Worm (Caenorhabditis elegans) whole organism, dauer: ENCODE results near the gene acp-1.

Source experiments
- unc-62 ChIP-seq: sonication (generic microtip); optimal IDR thresholded peaks from 2 replicates; lab custom pipeline; 2017; ENCODE audit warnings: missing biosample characterization, missing genetic modification reagents, missing genetic modification characterization

acp-1 gene

ce11 chrX:3385362-3385761 is at the start of gene acp-1:
acp-1 (minus strand) TSS chrX:3385462.
- no peak for TF ChIP-seq unc-62 (GFP tag; lab: Kevin White, UChicago)

DNA sequence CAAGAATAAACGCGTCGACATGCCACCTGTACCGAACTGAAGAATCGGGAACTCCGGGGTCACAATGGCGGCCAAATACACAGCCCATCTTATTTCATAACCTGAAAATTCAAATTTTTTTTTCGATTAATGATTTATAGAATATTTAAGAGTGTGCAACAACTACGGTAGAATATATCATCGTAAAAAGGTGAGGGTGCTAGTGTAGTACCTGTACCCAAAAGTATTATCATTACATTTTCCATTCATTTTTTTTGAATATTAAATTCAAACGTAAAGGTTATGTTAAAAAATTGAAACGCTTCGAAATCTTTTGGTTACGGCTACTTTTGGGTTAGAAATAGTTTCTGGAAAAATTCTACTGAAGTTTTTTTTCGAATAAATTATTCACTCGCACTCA is 44.8 kb upstream of the acp-1 start, which contains the start of gene ZK813.4:
TSS of gene ZK813.4 (minus strand) at position 101 of the 400 bp plus-strand sequence.
- no peak for TF ChIP-seq unc-62 (GFP tag; lab: Kevin White, UChicago)

DNA sequence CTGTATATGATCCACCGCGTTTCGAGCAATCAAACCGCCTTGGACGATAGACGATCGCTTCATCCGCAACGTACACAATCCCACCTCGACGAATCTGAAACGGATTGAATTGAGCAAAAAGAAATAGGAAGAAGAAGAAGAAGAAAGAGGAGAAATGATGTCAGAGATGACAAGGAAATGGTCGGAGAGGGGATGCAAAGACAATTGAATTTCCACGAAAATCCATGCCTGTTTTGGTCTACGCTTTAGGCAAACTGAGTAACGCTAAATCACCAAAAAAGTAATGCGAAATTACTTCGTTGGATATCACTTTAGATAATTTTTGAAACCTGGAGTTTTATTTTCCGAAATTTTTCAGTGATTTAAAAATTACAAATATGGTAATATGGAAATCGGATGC is 43.9 kb upstream of the acp-1 start:
- no peak for TF ChIP-seq unc-62 (GFP tag; lab: Kevin White, UChicago)

DNA sequence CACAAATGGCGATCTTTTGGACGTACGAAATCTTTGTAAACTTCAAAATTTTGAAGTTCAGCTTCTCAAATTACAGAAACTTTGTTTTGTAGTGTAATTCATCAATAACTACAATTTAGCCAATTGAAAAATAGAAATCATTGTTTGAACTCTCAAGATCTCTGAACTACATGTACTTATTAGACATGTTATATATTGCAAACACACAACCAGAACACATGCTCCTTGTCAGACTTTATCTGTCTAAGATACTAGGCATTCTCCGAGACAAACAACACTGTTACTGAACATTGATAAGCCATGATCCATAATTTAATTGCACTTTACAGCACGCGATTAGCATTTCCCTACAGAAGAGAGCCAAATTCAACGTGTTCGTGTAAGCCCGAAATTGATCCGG is 39.3 kb upstream of the acp-1 start, which contains the start of gene ZK813.6:
TSS of gene ZK813.6 (plus strand) at position 301 of the 400 bp plus-strand sequence.
- TF ChIP-seq unc-62 (GFP tag; lab: Kevin White, UChicago) = no peak

DNA sequence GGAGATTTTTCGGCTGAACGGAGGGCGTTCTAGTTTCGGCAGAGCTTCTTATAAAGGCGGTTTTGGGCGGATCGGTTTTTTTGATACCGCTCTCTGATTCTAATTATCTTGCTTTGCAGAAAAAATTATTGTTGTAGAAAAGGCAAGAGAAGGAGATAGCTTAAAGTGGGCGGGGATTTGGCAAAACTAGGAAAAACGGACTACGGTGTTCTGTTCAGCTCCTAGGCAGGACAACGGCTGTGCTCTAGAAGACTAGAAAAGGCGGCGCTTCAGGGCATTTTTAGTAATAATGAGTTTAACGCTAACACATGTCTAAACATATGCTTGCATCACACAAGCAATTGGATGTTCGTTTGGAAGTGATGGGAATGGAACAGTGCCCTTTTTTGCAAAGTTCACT is 33.8 kb upstream of the acp-1 start, which contains the start of gene C04F6.7:
TSS of gene C04F6.7 (minus strand) at position 101 of the 400 bp plus-strand sequence.
- TF ChIP-seq unc-62 (GFP tag; lab: Kevin White, UChicago) = no peak

DNA sequence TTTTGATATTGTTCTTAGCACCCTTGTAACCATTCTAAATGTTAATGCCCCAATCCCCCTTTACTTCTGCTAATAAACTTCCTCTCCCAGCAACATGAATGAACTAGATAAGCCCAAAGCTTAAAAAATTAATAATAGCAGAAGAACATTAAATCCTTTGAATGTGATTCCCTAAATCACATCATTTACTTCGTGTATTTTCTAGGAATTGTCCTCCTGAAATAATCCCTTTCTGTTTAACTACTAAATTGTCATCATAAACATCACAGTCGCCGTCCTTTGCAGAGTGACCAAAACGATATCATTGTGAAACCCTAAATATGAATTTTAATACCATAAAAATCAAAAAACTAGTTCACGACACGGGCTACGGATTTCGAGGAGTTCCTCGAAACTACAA is 30.8 kb upstream of the acp-1 start:
- no peak for TF ChIP-seq unc-62 (GFP tag; lab: Kevin White, UChicago)

- TF ChIP-seq unc-62 (GFP tag; lab: Kevin White, UChicago) = no peak
These were observed 29.4 kb upstream of the acp-1 start, which contains the start of gene dhs-27 for ce11 chrX:3414660-3415144. dhs-27 (minus strand) TSS chrX:3414710.

- TF ChIP-seq unc-62 (GFP tag; lab: Kevin White, UChicago) = no peak
These were observed 26.3 kb upstream of the acp-1 start, which contains the start of gene unc-78 for ce11 chrX:3411565-3412022. unc-78 (minus strand) TSS chrX:3411615.

- no peak for TF ChIP-seq unc-62 (GFP tag; lab: Kevin White, UChicago)
These were observed 23.5 kb upstream of the acp-1 start for ce11 chrX:3408717-3409303.

DNA sequence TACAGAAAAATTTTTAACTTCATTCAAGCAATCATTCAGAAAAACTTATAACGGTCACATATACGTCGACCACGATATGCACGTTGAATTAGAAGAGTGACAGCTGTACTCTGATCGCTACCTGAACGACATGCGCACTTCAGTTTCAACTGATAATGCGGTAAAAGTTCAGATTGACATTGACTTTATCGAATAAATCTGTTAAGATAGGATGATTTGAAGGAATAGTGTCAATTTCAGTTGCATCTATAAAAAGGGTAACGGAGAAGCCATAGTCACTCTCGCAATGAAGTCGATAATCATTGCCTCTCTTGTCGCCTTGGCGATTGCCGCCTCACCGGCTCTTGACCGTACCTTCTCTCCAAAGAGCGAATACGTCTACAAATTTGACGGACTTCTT is 17.9 kb upstream of the acp-1 start, which contains the start of gene vit-5:
TSS of gene vit-5 (plus strand) at position 277 of the 400 bp plus-strand sequence.
- no peak for TF ChIP-seq unc-62 (GFP tag; lab: Kevin White, UChicago)

DNA sequence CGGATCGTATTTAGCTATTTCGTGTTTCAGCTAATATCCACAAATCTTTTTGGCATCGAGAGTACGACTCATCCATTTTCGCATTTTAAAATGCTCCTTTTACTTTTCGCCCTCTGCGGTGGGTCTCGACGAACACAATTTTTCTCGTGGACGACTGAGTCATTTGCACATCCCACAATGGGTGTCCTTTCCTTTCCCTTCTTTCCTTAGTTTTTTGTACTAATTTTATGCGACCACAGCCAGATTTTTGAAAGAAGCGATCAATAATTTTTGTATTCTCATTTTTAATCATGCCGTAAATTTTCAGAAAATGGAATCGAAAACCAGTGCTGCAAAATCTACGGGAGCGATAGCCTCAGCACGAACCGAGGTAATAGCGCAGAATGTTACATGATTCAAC is 16.4 kb upstream of the acp-1 start, which contains the start of gene C04F6.9:
TSS of gene C04F6.9 (plus strand) at position 301 of the 400 bp plus-strand sequence.
- TF ChIP-seq unc-62 (GFP tag; lab: Kevin White, UChicago) = no peak

- TF ChIP-seq unc-62 (GFP tag; lab: Kevin White, UChicago) = no peak
These were observed 15.1 kb upstream of the acp-1 start for ce11 chrX:3400387-3400786.

ce11 chrX:3399917-3400316 is 14.7 kb upstream of the acp-1 start, which contains the start of gene cht-1:
cht-1 (minus strand) TSS chrX:3400017.
- no peak for TF ChIP-seq unc-62 (GFP tag; lab: Kevin White, UChicago)

- no peak for TF ChIP-seq unc-62 (GFP tag; lab: Kevin White, UChicago)
These were observed 11.5 kb upstream of the acp-1 start for ce11 chrX:3396735-3397134.

DNA sequence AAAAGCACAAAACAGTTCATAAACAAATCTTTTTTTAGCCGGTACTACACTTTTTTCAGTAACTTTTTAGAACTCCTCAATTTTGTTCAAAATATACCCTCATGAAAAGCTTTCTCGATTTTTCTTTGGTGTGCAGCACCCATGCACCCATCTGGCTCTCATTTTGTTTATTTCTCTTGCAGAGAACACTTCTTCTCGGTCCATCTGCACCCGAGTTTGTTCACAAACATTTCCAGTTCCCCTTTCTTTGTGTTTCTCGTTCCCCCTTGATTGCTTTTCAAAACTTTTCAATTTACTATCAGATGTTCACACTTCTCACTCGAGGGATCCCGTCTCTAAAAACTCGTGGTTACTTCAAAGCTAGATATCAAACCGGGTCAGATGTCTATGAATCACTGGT is 8.3 kb upstream of the acp-1 start, which contains the start of gene slcf-2:
TSS of gene slcf-2 (plus strand) at position 301 of the 400 bp plus-strand sequence.
- TF ChIP-seq unc-62 (GFP tag; lab: Kevin White, UChicago) = no peak

DNA sequence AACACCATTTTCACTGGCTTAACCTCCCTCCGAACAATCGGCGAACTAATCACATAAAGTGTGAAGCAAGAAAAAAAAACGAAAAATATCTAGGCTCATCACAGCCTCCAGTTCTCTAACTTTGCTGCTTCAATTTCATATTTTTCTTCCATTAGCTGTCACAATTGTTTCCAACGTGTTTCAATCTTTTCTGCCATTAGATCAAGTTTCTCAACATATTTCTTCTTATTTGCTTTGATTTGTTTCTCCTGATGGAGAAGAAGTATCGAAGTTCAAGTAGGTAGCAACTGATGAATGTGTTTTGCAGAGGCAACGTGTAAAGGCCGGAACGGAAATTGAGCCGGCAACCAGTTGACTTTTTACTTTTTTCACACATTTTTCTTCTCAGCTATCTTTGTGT is 5.1 kb downstream of the acp-1 start, which contains the start of gene ZK563.7:
TSS of gene ZK563.7 (plus strand) at position 301 of the 400 bp plus-strand sequence.
- no peak for TF ChIP-seq unc-62 (GFP tag; lab: Kevin White, UChicago)
